Worm (Caenorhabditis elegans): ENCODE data around the gene ZC262.7.

ce11 chrIII:8370188-8370587 is 26.1 kb upstream of the ZC262.7 start:
- TF ChIP-seq hpl-2 (GFP tag; optimal IDR thresholded peaks at IDR 0.05) (no peak), sptf-1 (tag; optimal IDR thresholded peaks at IDR 0.05) (no peak), unc-62 (GFP tag; optimal IDR thresholded peaks at IDR 0.05) (no peak)

Measured in whole organism, L1 larva.